Worm (Caenorhabditis elegans) whole organism, L4 larva: ENCODE data around the gene sre-42.

Source experiments
- F10B5.3 ChIP-seq: sonication (generic microtip); optimal IDR thresholded peaks from 2 replicates; lab custom pipeline; 2016; ENCODE audit warnings: mild to moderate bottlenecking, missing genetic modification characterization, missing compliant biosample characterization
- F37D6.2 ChIP-seq: sonication (generic microtip); optimal IDR thresholded peaks from 2 replicates; lab custom pipeline; 2016; ENCODE audit warnings: mild to moderate bottlenecking, missing genetic modification characterization, missing compliant biosample characterization
- T20F7.1 ChIP-seq: fragments of 200-800 bp; sonication (Bioruptor generic); optimal IDR thresholded peaks from 2 replicates; lab custom pipeline; 2018; ENCODE audit warnings: mild to moderate bottlenecking, missing genetic modification characterization, missing compliant biosample characterization
- T26A8.4 ChIP-seq: fragments of 200-800 bp; sonication (Bioruptor generic); IDR thresholded peaks from 2 replicates; pipeline ENCODE4 v1.3.6; 2022; ENCODE audit warnings: missing genetic modification characterization, missing compliant biosample characterization
- Y48G9A.11 ChIP-seq: fragments of 200-800 bp; sonication (Bioruptor generic); IDR thresholded peaks from 2 replicates; pipeline ENCODE4 v1.3.6; 2022; ENCODE audit warnings: missing genetic modification reagents, missing genetic modification characterization, missing compliant biosample characterization
- aha-1 ChIP-seq: fragments of 150-350 bp; peaks from one replicate; lab custom pipeline; 2014; ENCODE audit warnings: missing biosample characterization, missing genetic modification characterization
- arid-1 ChIP-seq: fragments of 200-800 bp; sonication (Bioruptor generic); conservative IDR thresholded peaks from 2 replicates; pipeline ENCODE4 v1.3.6; 2022; ENCODE audit warnings: missing genetic modification reagents, missing genetic modification characterization, missing compliant biosample characterization
- ceh-20 ChIP-seq: fragments of 200-800 bp; sonication (Bioruptor generic); IDR thresholded peaks from 2 replicates; pipeline ENCODE4 v1.3.6; 2022; ENCODE audit warnings: missing genetic modification reagents, missing genetic modification characterization, missing compliant biosample characterization
- ceh-32 ChIP-seq: sonication (generic microtip); optimal IDR thresholded peaks from 2 replicates; lab custom pipeline; 2016; ENCODE audit warnings: mild to moderate bottlenecking, missing genetic modification characterization, missing compliant biosample characterization; ENCODE audit not compliant: poor library complexity
- ces-1 ChIP-seq: fragments of 150-350 bp; sonication (generic microtip); optimal IDR thresholded peaks from 4 replicates; lab custom pipeline; 2014; ENCODE audit warnings: missing biosample characterization, missing genetic modification reagents, missing genetic modification characterization
- daf-12 ChIP-seq: fragments of 150-350 bp; optimal IDR thresholded peaks from 2 replicates; lab custom pipeline; 2014; ENCODE audit warnings: missing biosample characterization, missing genetic modification reagents, missing genetic modification characterization
- daf-16 ChIP-seq, 3 experiments: sonication (generic microtip); optimal IDR thresholded peaks; 2 replicates each; lab custom pipeline; 2016 to 2017; ENCODE audit warnings: missing genetic modification characterization in 3 of 3, missing genetic modification reagents in 3 of 3, mild to moderate bottlenecking in 2 of 3, missing compliant biosample characterization in 2 of 3, missing biosample characterization in 1 of 3, moderate library complexity in 1 of 3
- daf-8 ChIP-seq: fragments of 200-800 bp; sonication (Bioruptor generic); IDR thresholded peaks from 2 replicates; pipeline ENCODE4 v1.3.6; 2022; ENCODE audit warnings: missing genetic modification characterization, missing compliant biosample characterization
- dmd-6 ChIP-seq: fragments of 200-800 bp; sonication (Bioruptor generic); IDR thresholded peaks from 2 replicates; pipeline ENCODE4 v1.3.6; 2022; ENCODE audit warnings: missing genetic modification reagents, missing genetic modification characterization, missing compliant biosample characterization
- dmd-8 ChIP-seq: fragments of 200-800 bp; sonication (Bioruptor generic); IDR thresholded peaks from 2 replicates; pipeline ENCODE4 v1.3.6; 2022; ENCODE audit warnings: missing genetic modification characterization, missing compliant biosample characterization
- dmd-9 ChIP-seq: fragments of 200-800 bp; sonication (Bioruptor generic); IDR thresholded peaks from 2 replicates; pipeline ENCODE4 v1.3.6; 2022; ENCODE audit warnings: missing genetic modification reagents, missing genetic modification characterization, missing compliant biosample characterization
- dpl-1 ChIP-seq: fragments of 150-350 bp; optimal IDR thresholded peaks from 2 replicates; lab custom pipeline; 2014; ENCODE audit warnings: missing biosample characterization, missing genetic modification reagents, missing genetic modification characterization
- dve-1 ChIP-seq: sonication (generic microtip); optimal IDR thresholded peaks from 2 replicates; lab custom pipeline; 2017; ENCODE audit warnings: antibody characterized with exemption, mild to moderate bottlenecking, missing genetic modification characterization, missing compliant biosample characterization; ENCODE audit not compliant: insufficient read depth
- egl-27 ChIP-seq: sonication (generic microtip); optimal IDR thresholded peaks from 3 replicates; lab custom pipeline; 2017; ENCODE audit warnings: missing biosample characterization, missing genetic modification reagents, missing genetic modification characterization
- egl-43 ChIP-seq: fragments of 200-800 bp; sonication (Bioruptor generic); IDR thresholded peaks from 2 replicates; pipeline ENCODE4 v1.3.6; 2022; ENCODE audit warnings: missing genetic modification reagents, missing genetic modification characterization, missing compliant biosample characterization
- fkh-10 ChIP-seq: fragments of 150-350 bp; optimal IDR thresholded peaks from 2 replicates; lab custom pipeline; 2014; ENCODE audit warnings: missing biosample characterization, missing genetic modification reagents, missing genetic modification characterization
- hlh-11 ChIP-seq: fragments of 200-800 bp; sonication (Bioruptor generic); optimal IDR thresholded peaks from 2 replicates; lab custom pipeline; 2018; ENCODE audit warnings: mild to moderate bottlenecking, missing genetic modification characterization, missing compliant biosample characterization
- lim-7 ChIP-seq: fragments of 200-800 bp; sonication (Bioruptor generic); IDR thresholded peaks from 2 replicates; pipeline ENCODE4 v1.3.6; 2022; ENCODE audit warnings: missing genetic modification characterization, missing compliant biosample characterization
- lin-1 ChIP-seq: fragments of 200-800 bp; sonication (Bioruptor generic); IDR thresholded peaks from 2 replicates; pipeline ENCODE4 v1.3.6; 2022; ENCODE audit warnings: missing genetic modification reagents, missing genetic modification characterization, missing compliant biosample characterization
- lsy-2 ChIP-seq, 2 experiments: fragments of 150-350 bp in 1 of 2; sonication (generic microtip) in 1 of 2; optimal IDR thresholded peaks; 2 replicates each; lab custom pipeline; 2014 to 2017; ENCODE audit warnings: missing biosample characterization in 2 of 2, missing genetic modification characterization in 2 of 2
- madf-5 ChIP-seq, 2 experiments: fragments of 200-800 bp; sonication (Bioruptor generic); IDR thresholded peaks; 2 replicates each; pipeline ENCODE4 v1.3.6; 2022; ENCODE audit warnings: missing compliant biosample characterization in 2 of 2, missing genetic modification characterization in 2 of 2
- mep-1 ChIP-seq: fragments of 150-350 bp; sonication (generic microtip); optimal IDR thresholded peaks from 3 replicates; lab custom pipeline; 2014; ENCODE audit warnings: missing biosample characterization, missing genetic modification characterization
- mxl-2 ChIP-seq: fragments of 200-800 bp; sonication (Bioruptor generic); conservative IDR thresholded peaks from 2 replicates; pipeline ENCODE4 v1.3.6; 2022; ENCODE audit warnings: missing genetic modification reagents, missing genetic modification characterization, missing compliant biosample characterization
- nhr-6 ChIP-seq: fragments of 150-350 bp; optimal IDR thresholded peaks from 2 replicates; lab custom pipeline; 2014; ENCODE audit warnings: missing biosample characterization, missing genetic modification characterization
- nhr-76 ChIP-seq: fragments of 150-350 bp; optimal IDR thresholded peaks from 2 replicates; lab custom pipeline; 2014; ENCODE audit warnings: missing biosample characterization, missing genetic modification characterization
- nhr-77 ChIP-seq: fragments of 150-350 bp; optimal IDR thresholded peaks from 2 replicates; lab custom pipeline; 2014; ENCODE audit warnings: missing biosample characterization, missing genetic modification characterization
- pha-4 ChIP-seq, 2 experiments: fragments of 150-350 bp in 1 of 2; fragments of 200-800 bp in 1 of 2; sonication (Bioruptor generic) in 1 of 2; IDR thresholded peaks in 1 of 2; optimal IDR thresholded peaks in 1 of 2; 2 replicates each; pipeline versions ENCODE4 v1.3.6 to Lab custom; 2014 to 2022; ENCODE audit warnings: missing genetic modification characterization in 2 of 2, missing genetic modification reagents in 2 of 2, missing biosample characterization in 1 of 2, missing compliant biosample characterization in 1 of 2
- set-16 ChIP-seq: fragments of 200-800 bp; sonication (Bioruptor generic); IDR thresholded peaks from 2 replicates; pipeline ENCODE4 v1.3.6; 2022; ENCODE audit warnings: missing genetic modification reagents, missing genetic modification characterization, missing compliant biosample characterization
- snpc-1.2 ChIP-seq: fragments of 200-800 bp; sonication (Bioruptor generic); IDR thresholded peaks from 2 replicates; pipeline ENCODE4 v1.3.6; 2022; ENCODE audit warnings: missing genetic modification reagents, missing genetic modification characterization, missing compliant biosample characterization
- spr-3 ChIP-seq: fragments of 200-800 bp; sonication (Bioruptor generic); optimal IDR thresholded peaks from 2 replicates; lab custom pipeline; 2018; ENCODE audit warnings: mild to moderate bottlenecking, missing genetic modification characterization, missing compliant biosample characterization
- tra-1 ChIP-seq: fragments of 200-800 bp; sonication (Bioruptor generic); IDR thresholded peaks from 2 replicates; pipeline ENCODE4 v1.3.6; 2022; ENCODE audit warnings: missing genetic modification reagents, missing genetic modification characterization, missing compliant biosample characterization
- unc-62 ChIP-seq, 3 experiments: fragments of 150-350 bp in 1 of 3; sonication (generic microtip); optimal IDR thresholded peaks in 2 of 3; peaks in 1 of 3; 1 replicate in 1 of 3; 2 replicates in 2 of 3; lab custom pipeline; 2014 to 2017; ENCODE audit warnings: missing biosample characterization in 3 of 3, missing genetic modification characterization in 3 of 3, missing genetic modification reagents in 3 of 3, missing genotype in 1 of 3
- vab-7 ChIP-seq: fragments of 200-800 bp; sonication (Bioruptor generic); IDR thresholded peaks from 2 replicates; pipeline ENCODE4 v1.3.6; 2022; ENCODE audit warnings: missing genetic modification reagents, missing genetic modification characterization, missing compliant biosample characterization
- ztf-7 ChIP-seq: fragments of 150-350 bp; optimal IDR thresholded peaks from 2 replicates; lab custom pipeline; 2014; ENCODE audit warnings: missing biosample characterization, missing genetic modification characterization

The sre-42 gene

DNA sequence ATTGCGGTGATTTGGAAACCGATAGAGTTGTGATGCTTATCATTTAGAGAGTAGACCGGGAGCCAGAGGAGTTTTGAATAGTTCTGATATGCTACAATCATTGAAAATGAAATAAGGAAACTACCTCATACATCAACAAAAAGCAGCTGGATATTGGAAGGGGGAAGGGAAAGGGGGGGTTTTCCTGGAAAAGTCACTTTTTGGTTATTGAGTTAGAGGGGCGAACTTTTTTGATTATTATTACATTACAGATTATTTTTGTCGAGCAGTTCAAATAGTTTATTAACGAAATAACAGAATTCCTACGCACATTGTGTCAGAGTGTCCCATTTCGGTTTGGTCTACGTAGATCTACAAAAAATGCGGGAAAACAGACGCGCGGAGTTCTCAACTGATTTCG, at the start of gene sre-42:
Gene sre-42, minus strand, starts transcription at position 101 of the 400 bp plus-strand sequence.
- TF ChIP-seq hlh-11 (tag; lab: Kevin White, UChicago), result no peak
- TF ChIP-seq aha-1 (tag; lab: Kevin White, UChicago), result peak; percentile 18

ce11 chrII:12435202-12435872, 48.7 kb upstream of the sre-42 start:
- TF ChIP-seq ceh-32 (no peak), egl-43 (GFP tag; lab: Robert Waterston, UW) (peak; percentile 57; the same call in 1 of the 2 replicates), dmd-9 (GFP tag; lab: Robert Waterston, UW) (0 out of 2 replicates have a peak, but pooled peaks have one; percentile 61), nhr-77 (no peak), ces-1 (no peak), Y48G9A.11 (no peak), spr-3 (GFP tag; lab: Kevin White, UChicago) (no peak), vab-7 (GFP tag; lab: Robert Waterston, UW) (peak; percentile 42; the same call in 1 of the 2 replicates), set-16 (GFP tag; lab: Robert Waterston, UW) (peak; percentile 62), pha-4 (GFP tag; IDR thresholded peaks at IDR 0.05; lab: Robert Waterston, UW) (peak; percentile 18; the same call in 1 of the 2 replicates), pha-4 (tag; optimal IDR thresholded peaks at IDR 0.05; lab: Kevin White, UChicago) (no peak), lim-7 (GFP tag; lab: Robert Waterston, UW) (peak; percentile 63; the same call in 1 of the 2 replicates), dmd-8 (GFP tag; lab: Robert Waterston, UW) (0 out of 2 replicates have a peak, but pooled peaks have one; percentile 47)
- TF ChIP-seq, all 104 proteins: peak for 7

- TF ChIP-seq arid-1 (GFP tag; lab: Robert Waterston, UW) (no peak), dpl-1 (GFP tag; lab: Kevin White, UChicago) (no peak), daf-8 (GFP tag; lab: Robert Waterston, UW) (no peak), unc-62 (GFP tag; optimal IDR thresholded peaks at IDR 0.05 in 1 of 2; lab: Kevin White, UChicago) (peak in 1 of 2 experiments; percentile 70), unc-62 (tag; optimal IDR thresholded peaks at IDR 0.05; lab: Kevin White, UChicago) (no peak), F37D6.2 (no peak), daf-12 (tag; lab: Kevin White, UChicago) (no peak), mxl-2 (GFP tag; lab: Robert Waterston, UW) (no peak), ztf-7 (no peak)
Observed at ce11 chrII:12432356-12432755, 45.7 kb upstream of the sre-42 start, which contains the start of gene dct-12. TSS of gene dct-12 (minus strand) at chrII:12432456.

DNA sequence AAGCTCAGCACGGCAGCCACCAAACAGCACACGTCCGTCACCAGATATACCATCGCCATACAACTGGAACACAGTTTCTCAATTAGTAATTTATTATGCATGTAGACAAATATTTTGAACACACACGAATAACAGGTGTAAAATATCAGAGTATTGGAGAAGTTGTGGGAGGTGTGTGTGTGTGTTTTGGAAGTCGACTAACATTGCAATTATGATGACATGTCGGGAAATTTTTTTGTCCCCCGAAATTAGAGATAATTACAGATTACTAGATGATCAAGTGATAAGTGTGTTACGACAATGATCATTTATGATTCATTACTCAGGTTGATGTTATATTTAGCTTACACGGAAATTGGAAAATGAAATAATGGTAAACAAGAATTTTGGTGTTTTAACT, 43.1 kb upstream of the sre-42 start, which contains the start of gene Y57A10C.8:
Gene Y57A10C.8, minus strand, starts transcription at position 101 of the 400 bp plus-strand sequence.
- TF ChIP-seq unc-62 (GFP tag; optimal IDR thresholded peaks at IDR 0.05 in 1 of 2; lab: Kevin White, UChicago) (peak in 1 of 2 experiments; percentile 8), unc-62 (tag; optimal IDR thresholded peaks at IDR 0.05; lab: Kevin White, UChicago) (no peak), tra-1 (no peak)

ce11 chrII:12425644-12426222, 39.1 kb upstream of the sre-42 start, which contains the start of gene daf-22:
TSS of gene daf-22 (minus strand) at chrII:12425694.
- TF ChIP-seq daf-12 (tag; lab: Kevin White, UChicago) (no peak), hlh-11 (tag; lab: Kevin White, UChicago) (peak; percentile 70), lsy-2 (tag; optimal IDR thresholded peaks at IDR 0.05; lab: Kevin White, UChicago) (peak in 1 of 2 experiments; percentile 40), F10B5.3 (tag; lab: Kevin White, UChicago) (no peak), ceh-20 (GFP tag; lab: Robert Waterston, UW) (no peak), nhr-77 (peak; percentile 72), nhr-6 (tag; lab: Kevin White, UChicago) (peak; percentile 36), mep-1 (tag; lab: Kevin White, UChicago) (peak; percentile 53), T20F7.1 (GFP tag; lab: Kevin White, UChicago) (no peak), egl-27 (tag; lab: Kevin White, UChicago) (no peak), nhr-76 (tag; lab: Kevin White, UChicago) (no peak), dve-1 (tag; lab: Kevin White, UChicago) (peak; percentile 93), T26A8.4 (GFP tag; lab: Robert Waterston, UW) (no peak), fkh-10 (GFP tag; lab: Kevin White, UChicago) (no peak), snpc-1.2 (GFP tag; lab: Robert Waterston, UW) (no peak), madf-5 (GFP tag; IDR thresholded peaks at IDR 0.05; lab: Robert Waterston, UW) (no peak), dmd-8 (GFP tag; lab: Robert Waterston, UW) (no peak), lin-1 (no peak), dmd-6 (peak; percentile 74), daf-16 (GFP tag; optimal IDR thresholded peaks at IDR 0.05; lab: Kevin White, UChicago) (no peak), daf-16 (tag; optimal IDR thresholded peaks at IDR 0.05; lab: Kevin White, UChicago) (peak; percentile 75)
